Worm (Caenorhabditis elegans): ENCODE results near the gene C56E6.7.

ce11 chrII:6486344-6486743, 30.0 kb upstream of the C56E6.7 start:
- TF ChIP-seq nhr-12 (tag; optimal IDR thresholded peaks at IDR 0.05) (no peak), nfya-1 (tag; optimal IDR thresholded peaks at IDR 0.05; ENCODE audit: insufficient read depth) (peak; percentile 17), nhr-28 (tag; optimal IDR thresholded peaks at IDR 0.05) (no peak), ZK546.5 (tag; optimal IDR thresholded peaks at IDR 0.05) (no peak)

Measured in whole organism, L3 larva.